Worm (Caenorhabditis elegans) whole organism, midembryonic: ENCODE results near the gene fbxb-103.
A peak's percentile ranks its signal among the peaks of the same experiment; 100 is the strongest.

Source experiments
- T22C8.4 ChIP-seq: fragments of 200-800 bp; sonication (Bioruptor generic); IDR thresholded peaks from 2 replicates; pipeline ENCODE4 v1.3.6; 2022; ENCODE audit warnings: missing genetic modification characterization, missing compliant biosample characterization
- cog-1 ChIP-seq: sonication (generic microtip); optimal IDR thresholded peaks from 2 replicates; lab custom pipeline; 2016; ENCODE audit warnings: missing genetic modification characterization, missing compliant biosample characterization
- flt-1 ChIP-seq: fragments of 200-800 bp; sonication (Bioruptor generic); IDR thresholded peaks from 2 replicates; pipeline ENCODE4 v1.3.6; 2022; ENCODE audit warnings: missing genetic modification characterization, missing compliant biosample characterization
- klf-2 ChIP-seq: fragments of 200-800 bp; sonication (Bioruptor generic); conservative IDR thresholded peaks from 2 replicates; pipeline ENCODE4 v1.3.6; 2022; ENCODE audit warnings: missing genetic modification reagents, missing genetic modification characterization, missing compliant biosample characterization
- med-1 ChIP-seq: sonication (generic microtip); optimal IDR thresholded peaks from 2 replicates; lab custom pipeline; 2017; ENCODE audit warnings: missing genetic modification characterization, mild to moderate bottlenecking, missing compliant biosample characterization, antibody characterized with exemption, missing genetic modification reagents; ENCODE audit not compliant: insufficient read depth
- ref-1 ChIP-seq: fragments of 200-800 bp; sonication (Bioruptor generic); conservative IDR thresholded peaks from 2 replicates; pipeline ENCODE4 v1.3.6; 2022; ENCODE audit warnings: missing genetic modification reagents, missing genetic modification characterization, missing compliant biosample characterization
- tab-1 ChIP-seq: fragments of 200-800 bp; sonication (Bioruptor generic); IDR thresholded peaks from 2 replicates; pipeline ENCODE4 v1.3.6; 2022; ENCODE audit warnings: missing genetic modification characterization, missing compliant biosample characterization
- ztf-23 ChIP-seq: fragments of 200-800 bp; sonication (Bioruptor generic); IDR thresholded peaks from 2 replicates; pipeline ENCODE4 v1.3.6; 2022; ENCODE audit warnings: missing genetic modification reagents, missing genetic modification characterization, missing compliant biosample characterization
- ztf-29 ChIP-seq: fragments of 200-800 bp; sonication (Bioruptor generic); IDR thresholded peaks from 2 replicates; pipeline ENCODE4 v1.3.6; 2022; ENCODE audit warnings: missing genetic modification reagents, missing genetic modification characterization, missing compliant biosample characterization

The fbxb-103 gene

DNA sequence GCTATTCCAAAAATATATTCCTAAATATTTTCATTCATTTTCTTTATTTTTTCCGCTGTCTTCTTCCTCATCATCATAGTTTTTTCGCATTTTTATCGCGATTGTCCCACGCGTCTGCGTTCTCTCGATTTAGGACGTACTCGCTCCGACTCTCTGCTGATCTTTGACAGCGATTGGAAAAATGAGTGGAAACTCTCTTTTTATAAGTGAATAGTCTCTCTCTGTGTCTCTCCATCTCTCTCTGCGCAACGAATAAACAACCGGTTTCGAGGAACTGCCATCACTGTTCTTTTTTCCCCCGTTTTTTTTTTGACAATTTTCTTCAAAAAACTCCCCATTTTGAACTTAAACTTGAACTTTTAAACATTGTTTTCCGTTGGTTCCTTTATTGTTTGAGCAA is 44.4 kb downstream of the fbxb-103 start:
- TF ChIP-seq ztf-23 (no peak), med-1 (GFP tag; lab: Kevin White, UChicago) (no peak), T22C8.4 (no peak), ref-1 (no peak), cog-1 (tag; lab: Kevin White, UChicago) (no peak), ztf-29 (GFP tag; lab: Robert Waterston, UW) (no peak), tab-1 (GFP tag; lab: Robert Waterston, UW) (no peak), flt-1 (no peak), klf-2 (no peak)

DNA sequence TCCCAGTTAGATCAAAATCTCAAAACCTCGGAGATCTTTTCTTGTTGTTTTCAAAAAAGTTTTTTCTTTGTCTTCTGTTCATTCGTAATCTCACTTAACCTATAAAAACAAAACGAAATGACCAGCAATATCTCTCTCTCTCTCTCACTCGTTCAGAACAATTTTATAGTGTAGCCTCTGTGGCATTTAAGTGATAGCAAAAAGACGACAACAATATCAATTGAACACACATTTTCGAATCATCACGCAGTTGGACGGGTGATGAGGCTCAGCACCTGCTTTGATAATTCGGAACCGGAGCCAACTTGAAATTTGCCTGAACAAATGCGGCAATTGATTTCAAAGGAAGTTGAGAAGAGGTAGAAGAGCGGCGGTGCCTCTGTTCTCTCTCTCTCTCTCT is 45.4 kb downstream of the fbxb-103 start:
- no peak for TF ChIP-seq ref-1

ce11 chrII:3952967-3953366 is 46.0 kb downstream of the fbxb-103 start:
- TF ChIP-seq klf-2: no peak
- no peak for TF ChIP-seq T22C8.4
- TF ChIP-seq ztf-29 (GFP tag; lab: Robert Waterston, UW): no peak
- TF ChIP-seq med-1 (GFP tag; lab: Kevin White, UChicago): no peak
- no peak for TF ChIP-seq tab-1 (GFP tag; lab: Robert Waterston, UW)
- no peak for TF ChIP-seq cog-1 (tag; lab: Kevin White, UChicago)
- no peak for TF ChIP-seq flt-1
- no peak for TF ChIP-seq ref-1
- no peak for TF ChIP-seq ztf-23

- TF ChIP-seq tab-1 (GFP tag; lab: Robert Waterston, UW) (no peak), ztf-29 (GFP tag; lab: Robert Waterston, UW) (no peak), ref-1 (no peak), flt-1 (no peak), klf-2 (no peak), cog-1 (tag; lab: Kevin White, UChicago) (no peak), T22C8.4 (no peak), ztf-23 (no peak)
Observed at ce11 chrII:3954018-3954417, 47.1 kb downstream of the fbxb-103 start.

ce11 chrII:3954838-3955237 is 47.9 kb downstream of the fbxb-103 start:
- TF ChIP-seq ref-1: no peak
- no peak for TF ChIP-seq flt-1
- no peak for TF ChIP-seq med-1 (GFP tag; lab: Kevin White, UChicago)
- TF ChIP-seq ztf-29 (GFP tag; lab: Robert Waterston, UW): no peak
- no peak for TF ChIP-seq tab-1 (GFP tag; lab: Robert Waterston, UW)
- no peak for TF ChIP-seq cog-1 (tag; lab: Kevin White, UChicago)
- TF ChIP-seq T22C8.4: no peak
- TF ChIP-seq ztf-23: no peak
- TF ChIP-seq klf-2: no peak

ce11 chrII:3955938-3956337 is 49.0 kb downstream of the fbxb-103 start:
- TF ChIP-seq cog-1 (tag; lab: Kevin White, UChicago): no peak
- TF ChIP-seq T22C8.4: peak; percentile 53; the same call in 1 of the 2 replicates

DNA sequence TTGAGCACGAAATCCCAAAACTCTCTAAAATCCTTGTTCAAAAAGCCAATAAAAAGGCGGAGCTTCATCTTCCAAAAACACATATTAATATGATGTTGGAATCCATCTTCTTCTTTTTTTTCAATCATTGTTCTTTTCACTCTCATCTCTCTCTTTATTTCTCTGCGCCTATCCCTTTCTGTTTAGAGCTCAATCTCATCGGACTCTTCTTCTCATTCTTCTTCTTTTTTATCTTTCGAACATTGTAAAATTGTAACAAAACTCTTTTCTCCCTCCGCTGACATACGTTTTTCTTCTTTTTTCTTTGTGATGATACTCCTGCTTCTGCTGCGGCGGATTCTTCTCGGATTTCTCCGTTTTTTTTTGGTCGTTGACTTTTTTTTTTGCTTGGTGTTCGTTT is 49.8 kb downstream of the fbxb-103 start:
- TF ChIP-seq T22C8.4: no peak
- no peak for TF ChIP-seq cog-1 (tag; lab: Kevin White, UChicago)
- TF ChIP-seq klf-2: no peak
- no peak for TF ChIP-seq ztf-23
- no peak for TF ChIP-seq ref-1
- no peak for TF ChIP-seq med-1 (GFP tag; lab: Kevin White, UChicago)
- no peak for TF ChIP-seq tab-1 (GFP tag; lab: Robert Waterston, UW)
- TF ChIP-seq flt-1: no peak

DNA sequence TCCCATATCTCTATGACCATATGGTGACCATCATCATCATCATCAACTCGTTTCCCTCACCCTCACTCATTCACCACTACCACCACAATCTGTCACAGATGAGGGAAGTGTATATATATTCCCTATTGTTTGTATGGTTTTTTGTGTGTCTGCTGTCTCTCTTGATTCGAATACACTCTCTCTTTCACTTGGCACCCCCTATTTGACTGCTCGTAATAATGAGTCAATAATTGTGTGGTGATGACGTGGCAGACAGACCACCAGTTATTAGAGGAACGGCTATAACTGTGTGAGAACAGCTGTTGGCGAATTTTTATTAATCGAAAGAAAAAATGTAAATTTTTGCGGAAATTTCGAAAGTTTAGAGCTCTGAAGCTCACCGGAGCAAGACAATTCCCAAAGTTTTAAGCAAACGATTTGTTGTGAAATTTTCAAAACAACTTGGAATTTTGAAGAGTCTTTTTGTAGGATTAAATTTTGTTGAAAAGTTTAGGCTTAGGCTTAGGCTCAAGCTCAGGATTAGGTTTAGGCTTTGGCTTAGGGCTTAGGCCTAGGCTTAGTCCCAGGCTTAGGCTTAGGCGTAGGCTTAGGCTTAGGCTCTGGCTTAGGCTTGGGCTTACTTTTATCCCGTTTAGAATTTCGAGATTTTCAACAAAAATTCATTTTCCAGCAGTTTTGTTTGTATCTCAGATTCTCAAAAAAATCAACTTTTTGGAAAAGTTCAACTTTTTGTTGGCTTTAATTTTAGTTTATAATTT is 50.7 kb downstream of the fbxb-103 start:
- TF ChIP-seq ref-1: no peak
- peak; percentile 75; the same call in 1 of the 2 replicates for TF ChIP-seq ztf-29 (GFP tag; lab: Robert Waterston, UW)
